Worm (Caenorhabditis elegans) whole organism, L4 larva: ENCODE results near the gene sre-14.

Experiments
- F26F4.8 ChIP-seq: fragments of 200-800 bp; sonication (Bioruptor generic); conservative IDR thresholded peaks from 2 replicates; pipeline ENCODE4 v1.3.6; 2022; ENCODE audit warnings: missing genetic modification characterization, missing compliant biosample characterization
- F37D6.2 ChIP-seq: sonication (generic microtip); optimal IDR thresholded peaks from 2 replicates; lab custom pipeline; 2016; ENCODE audit warnings: mild to moderate bottlenecking, missing genetic modification characterization, missing compliant biosample characterization
- R02D3.7 ChIP-seq: fragments of 150-350 bp; sonication (generic microtip); optimal IDR thresholded peaks from 3 replicates; lab custom pipeline; 2014; ENCODE audit warnings: missing biosample characterization, missing genetic modification characterization
- Y105C5A.15 ChIP-seq: fragments of 200-800 bp; sonication (Bioruptor generic); IDR thresholded peaks from 2 replicates; pipeline ENCODE4 v1.3.6; 2022; ENCODE audit warnings: missing genetic modification characterization, missing compliant biosample characterization
- Y75B8A.6 ChIP-seq: fragments of 200-800 bp; sonication (Bioruptor generic); IDR thresholded peaks from 2 replicates; pipeline ENCODE4 v1.3.6; 2022; ENCODE audit warnings: missing genetic modification reagents, missing genetic modification characterization, missing compliant biosample characterization
- ZK337.2 ChIP-seq: fragments of 200-800 bp; sonication (Bioruptor generic); IDR thresholded peaks from 2 replicates; pipeline ENCODE4 v1.3.6; 2022; ENCODE audit warnings: missing genetic modification reagents, missing genetic modification characterization, missing compliant biosample characterization
- aha-1 ChIP-seq: fragments of 150-350 bp; peaks from one replicate; lab custom pipeline; 2014; ENCODE audit warnings: missing biosample characterization, missing genetic modification characterization
- arid-1 ChIP-seq: fragments of 200-800 bp; sonication (Bioruptor generic); conservative IDR thresholded peaks from 2 replicates; pipeline ENCODE4 v1.3.6; 2022; ENCODE audit warnings: missing genetic modification reagents, missing genetic modification characterization, missing compliant biosample characterization
- ceh-28 ChIP-seq: fragments of 150-350 bp; optimal IDR thresholded peaks from 2 replicates; lab custom pipeline; 2014; ENCODE audit warnings: missing biosample characterization, missing genetic modification reagents, missing genetic modification characterization
- ceh-32 ChIP-seq: sonication (generic microtip); optimal IDR thresholded peaks from 2 replicates; lab custom pipeline; 2016; ENCODE audit warnings: mild to moderate bottlenecking, missing genetic modification characterization, missing compliant biosample characterization; ENCODE audit not compliant: poor library complexity
- ceh-44 ChIP-seq: fragments of 200-800 bp; sonication (Bioruptor generic); IDR thresholded peaks from 2 replicates; pipeline ENCODE4 v1.3.6; 2022; ENCODE audit warnings: missing genetic modification reagents, missing genetic modification characterization, missing compliant biosample characterization
- ceh-62 ChIP-seq: sonication (generic microtip); optimal IDR thresholded peaks from 2 replicates; lab custom pipeline; 2017; ENCODE audit warnings: missing biosample characterization, missing genetic modification characterization
- cey-2 ChIP-seq: sonication (generic microtip); optimal IDR thresholded peaks from 3 replicates; lab custom pipeline; 2017; ENCODE audit warnings: missing genetic modification characterization, mild to moderate bottlenecking, missing compliant biosample characterization, antibody characterized with exemption, borderline replicate concordance; ENCODE audit not compliant: insufficient read depth
- daf-12 ChIP-seq: fragments of 150-350 bp; optimal IDR thresholded peaks from 2 replicates; lab custom pipeline; 2014; ENCODE audit warnings: missing biosample characterization, missing genetic modification reagents, missing genetic modification characterization
- dmd-8 ChIP-seq: fragments of 200-800 bp; sonication (Bioruptor generic); IDR thresholded peaks from 2 replicates; pipeline ENCODE4 v1.3.6; 2022; ENCODE audit warnings: missing genetic modification characterization, missing compliant biosample characterization
- dpl-1 ChIP-seq: fragments of 150-350 bp; optimal IDR thresholded peaks from 2 replicates; lab custom pipeline; 2014; ENCODE audit warnings: missing biosample characterization, missing genetic modification reagents, missing genetic modification characterization
- fkh-10 ChIP-seq: fragments of 150-350 bp; optimal IDR thresholded peaks from 2 replicates; lab custom pipeline; 2014; ENCODE audit warnings: missing biosample characterization, missing genetic modification reagents, missing genetic modification characterization
- hlh-30 ChIP-seq: sonication (generic microtip); optimal IDR thresholded peaks from 2 replicates; lab custom pipeline; 2017; ENCODE audit warnings: antibody characterized with exemption, mild to moderate bottlenecking, missing genetic modification characterization, missing compliant biosample characterization; ENCODE audit not compliant: insufficient read depth
- jun-1 ChIP-seq: fragments of 150-350 bp; optimal IDR thresholded peaks from 2 replicates; lab custom pipeline; 2014; ENCODE audit warnings: missing biosample characterization, missing genetic modification reagents, missing genetic modification characterization
- lim-7 ChIP-seq: fragments of 200-800 bp; sonication (Bioruptor generic); IDR thresholded peaks from 2 replicates; pipeline ENCODE4 v1.3.6; 2022; ENCODE audit warnings: missing genetic modification characterization, missing compliant biosample characterization
- lin-1 ChIP-seq: fragments of 200-800 bp; sonication (Bioruptor generic); IDR thresholded peaks from 2 replicates; pipeline ENCODE4 v1.3.6; 2022; ENCODE audit warnings: missing genetic modification reagents, missing genetic modification characterization, missing compliant biosample characterization
- lin-15B ChIP-seq: fragments of 150-350 bp; sonication (generic microtip); optimal IDR thresholded peaks from 3 replicates; lab custom pipeline; 2014; ENCODE audit warnings: missing biosample characterization, missing genetic modification characterization
- lsy-2 ChIP-seq, 2 experiments: fragments of 150-350 bp in 1 of 2; sonication (generic microtip) in 1 of 2; optimal IDR thresholded peaks; 2 replicates each; lab custom pipeline; 2014 to 2017; ENCODE audit warnings: missing biosample characterization in 2 of 2, missing genetic modification characterization in 2 of 2
- madf-9 ChIP-seq: fragments of 200-800 bp; sonication (Bioruptor generic); conservative IDR thresholded peaks from 2 replicates; pipeline ENCODE4 v1.3.6; 2022; ENCODE audit warnings: missing genetic modification reagents, missing genetic modification characterization, missing compliant biosample characterization
- mxl-2 ChIP-seq: fragments of 200-800 bp; sonication (Bioruptor generic); conservative IDR thresholded peaks from 2 replicates; pipeline ENCODE4 v1.3.6; 2022; ENCODE audit warnings: missing genetic modification reagents, missing genetic modification characterization, missing compliant biosample characterization
- nhr-11 ChIP-seq: fragments of 150-350 bp; optimal IDR thresholded peaks from 2 replicates; lab custom pipeline; 2014; ENCODE audit warnings: missing biosample characterization, missing genetic modification characterization
- nhr-111 ChIP-seq: fragments of 200-800 bp; sonication (Bioruptor generic); optimal IDR thresholded peaks from 2 replicates; lab custom pipeline; 2018; ENCODE audit warnings: mild to moderate bottlenecking, missing genetic modification characterization, missing compliant biosample characterization
- nhr-28 ChIP-seq: fragments of 150-350 bp; optimal IDR thresholded peaks from 2 replicates; lab custom pipeline; 2014; ENCODE audit warnings: missing biosample characterization, missing genetic modification characterization
- nhr-6 ChIP-seq: fragments of 150-350 bp; optimal IDR thresholded peaks from 2 replicates; lab custom pipeline; 2014; ENCODE audit warnings: missing biosample characterization, missing genetic modification characterization
- pqm-1 ChIP-seq: sonication (generic microtip); optimal IDR thresholded peaks from 2 replicates; lab custom pipeline; 2017; ENCODE audit warnings: missing biosample characterization, missing genetic modification characterization
- snpc-1.2 ChIP-seq: fragments of 200-800 bp; sonication (Bioruptor generic); IDR thresholded peaks from 2 replicates; pipeline ENCODE4 v1.3.6; 2022; ENCODE audit warnings: missing genetic modification reagents, missing genetic modification characterization, missing compliant biosample characterization
- snpc-4 ChIP-seq: fragments of 150-350 bp; optimal IDR thresholded peaks from 2 replicates; lab custom pipeline; 2014; ENCODE audit warnings: missing biosample characterization, missing genetic modification characterization
- spr-1 ChIP-seq: sonication (generic microtip); optimal IDR thresholded peaks from 2 replicates; lab custom pipeline; 2016; ENCODE audit warnings: mild to moderate bottlenecking, missing genetic modification characterization, missing compliant biosample characterization
- tra-1 ChIP-seq: fragments of 200-800 bp; sonication (Bioruptor generic); IDR thresholded peaks from 2 replicates; pipeline ENCODE4 v1.3.6; 2022; ENCODE audit warnings: missing genetic modification reagents, missing genetic modification characterization, missing compliant biosample characterization
- unc-130 ChIP-seq: sonication (generic microtip); optimal IDR thresholded peaks from 2 replicates; lab custom pipeline; 2016; ENCODE audit warnings: missing genetic modification reagents, missing genetic modification characterization, missing compliant biosample characterization
- zfp-2 ChIP-seq: sonication (generic microtip); optimal IDR thresholded peaks from 2 replicates; lab custom pipeline; 2016; ENCODE audit warnings: mild to moderate bottlenecking, missing genetic modification characterization, missing compliant biosample characterization
- zip-11 ChIP-seq: fragments of 200-800 bp; sonication (Bioruptor generic); IDR thresholded peaks from 2 replicates; pipeline ENCODE4 v1.3.6; 2022; ENCODE audit warnings: missing genetic modification characterization, missing compliant biosample characterization

Gene sre-14

DNA sequence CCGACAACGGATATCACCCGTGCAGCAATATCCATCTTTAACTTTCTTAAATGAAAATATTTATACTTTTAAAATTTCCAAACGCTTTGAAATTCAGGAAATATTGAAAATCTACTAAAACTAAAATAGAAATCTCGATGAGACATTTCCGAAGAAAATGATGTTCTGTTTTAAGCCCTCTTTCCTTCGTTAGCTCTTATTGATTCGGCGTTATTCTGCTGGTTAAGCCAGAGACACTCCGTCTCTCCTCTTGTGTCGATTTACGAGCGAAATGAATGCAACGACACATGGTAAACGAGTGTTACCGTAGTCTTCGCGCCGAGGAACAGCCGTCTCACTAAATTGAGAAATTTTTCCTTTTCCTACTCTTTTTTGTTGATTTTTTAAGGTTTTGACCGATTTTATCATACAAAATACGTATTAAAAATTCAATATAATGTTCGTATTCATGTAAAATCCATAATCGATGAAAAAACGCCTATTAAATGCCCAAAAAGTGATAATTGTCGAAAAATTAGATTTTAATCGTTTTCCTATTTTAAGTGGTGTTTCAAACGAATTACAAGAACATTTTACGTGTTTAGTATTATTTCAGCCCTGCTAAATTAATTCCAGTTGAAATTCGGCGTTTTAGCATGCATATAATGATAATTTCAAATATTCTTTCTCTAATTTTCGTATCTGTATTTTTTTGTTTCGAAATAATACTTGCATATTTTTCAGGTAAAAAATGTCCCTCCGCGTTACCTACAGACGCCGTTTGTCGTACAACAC lies 7.2 kb upstream of the sre-14 start, which contains the start of the genes ppm-1.H and rpl-34 (continued):
- TF ChIP-seq jun-1, result no peak
- peak; percentile 68 for TF ChIP-seq nhr-6 (tag; lab: Kevin White, UChicago)
- TF ChIP-seq F26F4.8, result no peak
- TF ChIP-seq daf-12 (tag; lab: Kevin White, UChicago), result no peak
- TF ChIP-seq F37D6.2 (tag; lab: Kevin White, UChicago), result no peak
- TF ChIP-seq nhr-11, result no peak
- TF ChIP-seq R02D3.7 (tag; lab: Kevin White, UChicago), result peak; percentile 66
- TF ChIP-seq mxl-2, result no peak
- no peak for TF ChIP-seq dmd-8 (GFP tag; lab: Robert Waterston, UW)
- no peak for TF ChIP-seq Y75B8A.6 (GFP tag; lab: Robert Waterston, UW)
- no peak for TF ChIP-seq pqm-1 (tag; lab: Kevin White, UChicago)
- no peak for TF ChIP-seq nhr-111 (GFP tag; lab: Kevin White, UChicago)
- TF ChIP-seq lin-15B (tag; lab: Kevin White, UChicago), result no peak
- no peak for TF ChIP-seq ceh-28
- peak; percentile 90 to 98 for TF ChIP-seq lsy-2 (tag; optimal IDR thresholded peaks at IDR 0.05; lab: Kevin White, UChicago)
- peak; percentile 78 for TF ChIP-seq hlh-30 (tag; lab: Kevin White, UChicago)

DNA sequence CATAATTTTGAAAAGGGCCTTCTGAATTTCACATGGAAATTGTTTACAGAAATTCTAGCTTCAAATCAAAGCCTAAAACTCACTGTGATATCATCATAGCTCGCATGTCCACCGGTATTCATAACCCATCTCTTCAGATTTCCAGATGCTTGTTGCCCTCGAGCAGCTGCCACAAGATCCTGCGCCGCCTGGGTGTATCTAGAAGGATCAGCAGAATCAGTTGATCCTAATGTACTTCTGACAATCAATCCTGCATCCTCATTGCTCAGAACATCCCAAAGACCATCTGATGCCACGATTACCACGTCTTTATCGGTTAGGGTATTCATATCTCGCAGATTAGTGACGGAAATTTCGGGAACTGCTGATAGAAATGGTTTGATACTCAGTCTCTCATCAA lies 4.6 kb upstream of the sre-14 start:
- no peak for TF ChIP-seq arid-1
- TF ChIP-seq daf-12 (tag; lab: Kevin White, UChicago), result no peak
- TF ChIP-seq cey-2, result no peak
- no peak for TF ChIP-seq Y105C5A.15 (GFP tag; lab: Robert Waterston, UW)
- no peak for TF ChIP-seq ceh-32
- TF ChIP-seq unc-130, result no peak
- TF ChIP-seq lin-1 (GFP tag; lab: Robert Waterston, UW), result no peak
- TF ChIP-seq aha-1 (tag; lab: Kevin White, UChicago), result peak; percentile 92

DNA sequence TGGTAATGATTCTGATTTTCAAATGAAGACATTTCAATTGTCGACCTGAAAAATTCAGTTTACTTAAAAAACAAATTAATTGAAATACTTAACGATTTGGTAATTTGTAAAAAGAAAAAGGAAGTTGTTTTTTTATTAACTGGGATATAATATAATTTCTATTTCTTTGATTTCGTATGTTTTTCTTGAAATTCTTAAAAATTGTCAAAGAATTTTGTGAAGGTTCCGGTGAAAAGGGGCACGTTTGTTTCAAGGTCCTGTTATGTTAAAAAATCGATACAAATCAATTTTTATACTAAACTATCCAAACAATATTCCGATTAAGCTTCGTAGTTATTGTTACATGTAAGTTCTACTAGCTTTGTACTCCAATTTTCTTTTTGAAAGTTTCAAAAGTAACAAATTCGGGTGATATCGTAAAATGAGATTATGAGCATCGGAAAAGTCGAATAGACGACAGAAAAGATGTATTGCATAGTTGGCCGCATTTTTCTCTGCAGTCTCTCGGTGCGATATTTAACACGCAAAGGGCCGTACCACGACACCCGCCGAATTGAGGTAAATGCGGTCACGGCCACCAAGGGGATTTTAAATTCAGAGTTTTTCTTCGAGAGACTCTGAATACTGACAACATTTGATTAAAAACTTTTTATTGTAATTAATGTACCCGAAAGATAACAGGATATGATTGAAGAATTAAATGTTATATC lies 1.9 kb downstream of the sre-14 start, which contains the start of gene Y39C12A.9:
TSS of gene Y39C12A.9 (minus strand) at position 51 of the 710 bp plus-strand sequence.
- TF ChIP-seq aha-1 (tag; lab: Kevin White, UChicago) (peak; percentile 27), lsy-2 (tag; optimal IDR thresholded peaks at IDR 0.05; lab: Kevin White, UChicago) (peak in 1 of 2 experiments; percentile 13), lim-7 (GFP tag; lab: Robert Waterston, UW) (no peak)

DNA sequence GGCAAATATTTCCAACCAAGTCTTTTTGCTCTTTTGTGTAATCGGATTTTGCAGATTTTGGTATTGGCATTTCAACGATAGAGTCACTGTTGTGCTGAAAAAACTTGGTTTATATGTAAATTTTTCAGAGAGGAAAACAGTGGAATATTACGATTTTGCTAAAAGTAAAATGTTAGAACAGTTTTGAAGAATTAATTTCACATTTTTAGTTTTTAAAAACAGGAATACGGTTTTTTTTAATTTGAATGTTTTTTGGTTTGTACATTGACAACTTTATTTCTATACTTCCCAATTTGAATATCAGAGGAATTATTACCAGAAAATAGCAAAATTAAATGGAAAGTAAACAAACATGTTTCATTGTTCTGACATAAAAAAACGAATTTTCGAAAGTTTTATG lies 8.7 kb downstream of the sre-14 start, which contains the start of gene dnj-26:
TSS of gene dnj-26 (minus strand) at position 101 of the 400 bp plus-strand sequence.
- no peak for TF ChIP-seq snpc-4 (tag; lab: Kevin White, UChicago)
- no peak for TF ChIP-seq ceh-44 (GFP tag; lab: Robert Waterston, UW)
- no peak for TF ChIP-seq fkh-10
- no peak for TF ChIP-seq dpl-1 (GFP tag; lab: Kevin White, UChicago)
- TF ChIP-seq snpc-1.2, result no peak
- TF ChIP-seq pqm-1 (tag; lab: Kevin White, UChicago), result no peak
- TF ChIP-seq tra-1, result no peak
- TF ChIP-seq ZK337.2 (GFP tag; lab: Robert Waterston, UW), result no peak

DNA sequence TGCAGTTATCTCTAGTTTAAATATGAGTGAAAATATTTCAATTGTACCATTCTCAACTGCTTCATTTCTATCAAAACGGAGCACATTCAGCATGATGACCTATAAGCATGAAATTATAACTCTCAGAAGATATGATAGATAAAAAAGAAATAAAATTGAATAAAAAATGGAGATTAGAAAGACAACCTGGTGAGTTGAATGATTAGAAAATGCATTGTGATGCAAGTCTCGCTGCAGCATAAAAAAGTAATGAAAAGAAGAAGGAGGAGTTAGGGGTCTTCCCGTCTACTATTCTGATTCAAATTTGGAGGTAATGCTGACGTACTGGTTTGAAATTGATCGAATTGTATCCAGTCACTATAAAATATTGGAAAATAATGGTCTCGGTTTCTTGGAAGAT lies 16.5 kb downstream of the sre-14 start, which contains the start of gene sre-15:
TSS of gene sre-15 (minus strand) at position 101 of the 400 bp plus-strand sequence.
- TF ChIP-seq ceh-62 (tag; lab: Kevin White, UChicago), result no peak
- TF ChIP-seq zfp-2 (tag; lab: Kevin White, UChicago), result no peak
- TF ChIP-seq spr-1, result no peak
- no peak for TF ChIP-seq madf-9 (GFP tag; lab: Robert Waterston, UW)
- TF ChIP-seq zip-11 (GFP tag; lab: Robert Waterston, UW), result no peak
- no peak for TF ChIP-seq nhr-28 (tag; lab: Kevin White, UChicago)
